Worm (Caenorhabditis elegans): Measurements from ENCODE around the gene C14C10.2.

Gene C14C10.2

ce11 chrV:12592379-12592778 is at the start of gene C14C10.2:
Gene C14C10.2 (minus strand): TSS chrV:12592479.
- TF ChIP-seq nhr-232 (tag; optimal IDR thresholded peaks at IDR 0.05) (no peak), ceh-2 (tag; optimal IDR thresholded peaks at IDR 0.05) (no peak), lim-6 (tag; optimal IDR thresholded peaks at IDR 0.05) (no peak), unc-42 (tag; optimal IDR thresholded peaks at IDR 0.05) (no peak), K02D7.2 (tag; optimal IDR thresholded peaks at IDR 0.05) (no peak), ceh-31 (tag; optimal IDR thresholded peaks at IDR 0.05) (no peak), nhr-11 (tag; optimal IDR thresholded peaks at IDR 0.05) (no peak), ceh-9 (tag; optimal IDR thresholded peaks at IDR 0.05) (no peak), pha-2 (tag; optimal IDR thresholded peaks at IDR 0.05) (no peak), fax-1 (tag; optimal IDR thresholded peaks at IDR 0.05) (no peak), ztf-16 (tag; optimal IDR thresholded peaks at IDR 0.05) (no peak)

- TF ChIP-seq pha-2 (tag; optimal IDR thresholded peaks at IDR 0.05): no peak
- TF ChIP-seq ceh-19 (GFP tag; optimal IDR thresholded peaks at IDR 0.05): no peak
- TF ChIP-seq ceh-6 (GFP tag; optimal IDR thresholded peaks at IDR 0.05): no peak
- TF ChIP-seq dve-1 (tag; optimal IDR thresholded peaks at IDR 0.05): no peak
- TF ChIP-seq hlh-8 (tag; optimal IDR thresholded peaks at IDR 0.05): no peak
- TF ChIP-seq nhr-232 (tag; optimal IDR thresholded peaks at IDR 0.05): no peak
- TF ChIP-seq ceh-14 (tag; optimal IDR thresholded peaks at IDR 0.05): no peak
- no peak for TF ChIP-seq pag-3 (tag; optimal IDR thresholded peaks at IDR 0.05; ENCODE audit: borderline replicate concordance)
- no peak for TF ChIP-seq eyg-1 (tag; optimal IDR thresholded peaks at IDR 0.05)
- no peak for TF ChIP-seq syd-9 (tag; optimal IDR thresholded peaks at IDR 0.05)
These were observed 48.1 kb upstream of the C14C10.2 start, which contains the start of gene gpa-8 for ce11 chrV:12640384-12640783. Gene gpa-8 (minus strand): TSS chrV:12640484.

ce11 chrV:12637764-12638502 is 45.7 kb upstream of the C14C10.2 start:
- TF ChIP-seq elt-2 (tag; optimal IDR thresholded peaks at IDR 0.05) (peak; percentile 62), gmeb-2 (tag; optimal IDR thresholded peaks at IDR 0.05) (no peak)

ce11 chrV:12637238-12637690 is 45.0 kb upstream of the C14C10.2 start, which contains the start of gene F56H9.2:
Gene F56H9.2 (plus strand): TSS chrV:12637663.
- peak; percentile 55 for TF ChIP-seq sdc-2 (tag; optimal IDR thresholded peaks at IDR 0.05)
- TF ChIP-seq nfya-1 (tag; optimal IDR thresholded peaks at IDR 0.05): peak; percentile 52
- TF ChIP-seq fkh-10 (GFP tag; optimal IDR thresholded peaks at IDR 0.05): no peak
- TF ChIP-seq ceh-2 (tag; optimal IDR thresholded peaks at IDR 0.05): peak; percentile 48
- peak; percentile 65 for TF ChIP-seq tbx-2 (tag; optimal IDR thresholded peaks at IDR 0.05)
- TF ChIP-seq unc-55 (GFP tag; optimal IDR thresholded peaks at IDR 0.05): peak; percentile 4
- peak; percentile 45 for TF ChIP-seq ceh-31 (tag; optimal IDR thresholded peaks at IDR 0.05)
- peak; percentile 55 for TF ChIP-seq hlh-8 (tag; optimal IDR thresholded peaks at IDR 0.05)
- TF ChIP-seq pax-1 (tag; optimal IDR thresholded peaks at IDR 0.05): peak; percentile 23
- TF ChIP-seq hlh-30 (tag; optimal IDR thresholded peaks at IDR 0.05; ENCODE audit: insufficient read depth): peak; percentile 69
- no peak for TF ChIP-seq Y22D7AL.16 (tag; optimal IDR thresholded peaks at IDR 0.05)
- TF ChIP-seq ceh-18 (tag; optimal IDR thresholded peaks at IDR 0.05): peak; percentile 41
- no peak for TF ChIP-seq pha-4 (tag; optimal IDR thresholded peaks at IDR 0.05)
- peak; percentile 32 for TF ChIP-seq ztf-16 (tag; optimal IDR thresholded peaks at IDR 0.05)
- peak; percentile 65 for TF ChIP-seq sox-2 (GFP tag; IDR thresholded peaks at IDR 0.05)
- no peak for TF ChIP-seq ceh-48 (tag; optimal IDR thresholded peaks at IDR 0.05)
- peak; percentile 66 for TF ChIP-seq elt-2 (tag; optimal IDR thresholded peaks at IDR 0.05)

- no peak for TF ChIP-seq K09A11.1 (tag; optimal IDR thresholded peaks at IDR 0.05; ENCODE audit: insufficient read depth)
- TF ChIP-seq pax-1 (tag; optimal IDR thresholded peaks at IDR 0.05): no peak
- no peak for TF ChIP-seq ets-4 (tag; optimal IDR thresholded peaks at IDR 0.05)
- TF ChIP-seq ceh-45 (GFP tag; IDR thresholded peaks at IDR 0.05): no peak
- TF ChIP-seq hlh-8 (tag; optimal IDR thresholded peaks at IDR 0.05): peak; percentile 3
These were observed 44.0 kb upstream of the C14C10.2 start for ce11 chrV:12636248-12636647.
